Fruit fly (Drosophila melanogaster) whole organism: ENCODE results near the gene CG14151.

Experiments
- Dll ChIP-seq: fragments of >200 bp; optimal IDR thresholded peaks from 2 replicates; lab custom pipeline; 2017
- pan ChIP-seq: fragments of >200 bp; optimal IDR thresholded peaks from 2 replicates; lab custom pipeline; 2017

dm6 chr3L:10651271-10651670 lies 23.0 kb upstream of the CG14151 start:
- TF ChIP-seq pan (no peak), Dll (lab: Kevin White, UChicago) (no peak)
